Worm (Caenorhabditis elegans): ENCODE results near the gene mtre-1.

ce11 chrII:8091528-8091927 is 41.2 kb upstream of the mtre-1 start:
- TF ChIP-seq ama-1 (optimal IDR thresholded peaks at IDR 0.05) (peak; percentile 84), ZK546.5 (tag; optimal IDR thresholded peaks at IDR 0.05) (no peak), F13H6.1 (tag; optimal IDR thresholded peaks at IDR 0.05) (peak; percentile 63), alr-1 (tag; optimal IDR thresholded peaks at IDR 0.05) (no peak), nhr-77 (tag; optimal IDR thresholded peaks at IDR 0.05) (no peak), egl-27 (tag; optimal IDR thresholded peaks at IDR 0.05) (peak; percentile 63), ceh-16 (tag; optimal IDR thresholded peaks at IDR 0.05) (peak; percentile 12), snpc-4 (tag; optimal IDR thresholded peaks at IDR 0.05) (peak; percentile 98), ceh-82 (tag; optimal IDR thresholded peaks at IDR 0.05) (no peak)

All from whole organism, L2 larva.